Fruit fly (Drosophila melanogaster) whole organism, embryonic: ENCODE data around the gene RhoGAP5A.
A peak's percentile ranks its signal among the peaks of the same experiment; 100 is the strongest.

Experiments used
- Aef1 ChIP-seq: fragments of 200-800 bp; sonication (Bioruptor generic); IDR thresholded peaks from 3 replicates; pipeline ENCODE4 v1.3.6; 2022; ENCODE audit warnings: missing biosample characterization, missing genetic modification characterization
- Asciz ChIP-seq: fragments of 200-800 bp; sonication (Bioruptor generic); optimal IDR thresholded peaks from 2 replicates; lab custom pipeline; 2017; ENCODE audit warnings: missing biosample characterization, mild to moderate bottlenecking, missing genetic modification characterization, missing genetic modification reagents
- CG10654 ChIP-seq: fragments of 200-800 bp; sonication (Bioruptor generic); optimal IDR thresholded peaks from 2 replicates; lab custom pipeline; 2016; ENCODE audit warnings: missing biosample characterization, missing genetic modification characterization
- CG13287 ChIP-seq: fragments of 200-800 bp; sonication (Bioruptor generic); IDR thresholded peaks from 2 replicates; pipeline ENCODE4 v1.3.6; 2022; ENCODE audit warnings: missing biosample characterization, missing genetic modification characterization; ENCODE audit not compliant: partially characterized antibody
- CG14965 ChIP-seq: fragments of 200-800 bp; sonication (Bioruptor generic); optimal IDR thresholded peaks from 2 replicates; lab custom pipeline; 2016; ENCODE audit warnings: missing biosample characterization, missing genetic modification characterization, borderline replicate concordance
- CG16779 ChIP-seq: fragments of 200-800 bp; sonication (Bioruptor generic); IDR thresholded peaks from 2 replicates; pipeline ENCODE4 v1.3.6; 2022; ENCODE audit warnings: missing biosample characterization, missing genetic modification characterization
- CG16813 ChIP-seq: fragments of 200-800 bp; sonication (Bioruptor generic); IDR thresholded peaks from 3 replicates; pipeline ENCODE4 v1.3.6; 2022; ENCODE audit warnings: missing biosample characterization, missing genetic modification characterization; ENCODE audit not compliant: partially characterized antibody
- CG17186 ChIP-seq: fragments of 200-800 bp; sonication (Bioruptor generic); optimal IDR thresholded peaks from 3 replicates; lab custom pipeline; 2017; ENCODE audit warnings: missing biosample characterization, missing genetic modification reagents, missing genetic modification characterization
- CG17829 ChIP-seq: fragments of 200-800 bp; optimal IDR thresholded peaks from 2 replicates; lab custom pipeline; 2019; ENCODE audit warnings: missing biosample characterization, mild to moderate bottlenecking, missing genetic modification characterization, moderate library complexity
- CG1792 ChIP-seq: fragments of 200-800 bp; sonication (Bioruptor generic); optimal IDR thresholded peaks from 2 replicates; lab custom pipeline; 2016; ENCODE audit warnings: missing biosample characterization, missing genetic modification characterization
- CG31224 ChIP-seq: fragments of 200-800 bp; sonication (Bioruptor generic); IDR thresholded peaks from 2 replicates; pipeline ENCODE4 v1.3.6; 2022; ENCODE audit warnings: missing biosample characterization, missing genetic modification characterization
- CG32532 ChIP-seq: fragments of 200-800 bp; sonication (Bioruptor generic); IDR thresholded peaks from 2 replicates; pipeline ENCODE4 v1.3.6; 2022; ENCODE audit warnings: missing biosample characterization, missing genetic modification characterization
- CG32772 ChIP-seq: fragments of 200-800 bp; sonication (Bioruptor generic); IDR thresholded peaks from 2 replicates; pipeline ENCODE4 v1.3.6; 2022; ENCODE audit warnings: missing biosample characterization, missing genetic modification characterization
- CG33557 ChIP-seq: fragments of 200-800 bp; sonication (Bioruptor generic); optimal IDR thresholded peaks from 2 replicates; lab custom pipeline; 2019; ENCODE audit warnings: missing biosample characterization, mild to moderate bottlenecking, missing genetic modification characterization, moderate library complexity
- CG4854 ChIP-seq: fragments of 200-800 bp; sonication (Bioruptor generic); optimal IDR thresholded peaks from 2 replicates; lab custom pipeline; 2016; ENCODE audit warnings: missing biosample characterization, missing genetic modification characterization, inconsistent platforms
- CG9215 ChIP-seq: fragments of 200-800 bp; sonication (Bioruptor generic); IDR thresholded peaks from 2 replicates; pipeline ENCODE4 v1.3.6; 2022; ENCODE audit warnings: missing biosample characterization, missing genetic modification characterization
- CG9437 ChIP-seq: fragments of 200-800 bp; sonication (Bioruptor generic); optimal IDR thresholded peaks from 2 replicates; lab custom pipeline; 2018; ENCODE audit warnings: missing biosample characterization, mild to moderate bottlenecking, missing genetic modification characterization
- CG9932 ChIP-seq: fragments of 200-800 bp; sonication (Bioruptor generic); IDR thresholded peaks from 2 replicates; pipeline ENCODE4 v1.3.6; 2022; ENCODE audit warnings: missing biosample characterization, missing genetic modification characterization
- Drgx ChIP-seq: fragments of 200-800 bp; sonication (Bioruptor generic); IDR thresholded peaks from 2 replicates; pipeline ENCODE4 v1.3.6; 2022; ENCODE audit warnings: missing biosample characterization, missing genetic modification characterization
- E2f1 ChIP-seq: fragments of 200-800 bp; sonication (Bioruptor generic); IDR thresholded peaks from 2 replicates; pipeline ENCODE4 v1.3.6; 2022; ENCODE audit warnings: missing biosample characterization, missing genetic modification characterization
- HLH54F ChIP-seq: fragments of 200-800 bp; sonication (Bioruptor generic); optimal IDR thresholded peaks from 3 replicates; lab custom pipeline; 2016; ENCODE audit warnings: missing biosample characterization, missing genetic modification characterization
- Hmr ChIP-seq: fragments of 200-800 bp; sonication (Bioruptor generic); optimal IDR thresholded peaks from 3 replicates; lab custom pipeline; 2017; ENCODE audit warnings: mild to moderate bottlenecking, missing biosample characterization, missing genetic modification reagents, missing genetic modification characterization
- Hmx ChIP-seq: fragments of 200-800 bp; sonication (Bioruptor generic); optimal IDR thresholded peaks from 2 replicates; lab custom pipeline; 2016; ENCODE audit warnings: missing biosample characterization, missing genetic modification characterization
- Hr3 ChIP-seq: fragments of 200-800 bp; sonication (Bioruptor generic); optimal IDR thresholded peaks from 3 replicates; lab custom pipeline; 2016; ENCODE audit warnings: missing biosample characterization, missing genetic modification characterization
- abd-A ChIP-seq: fragments of 200-800 bp; sonication (Bioruptor generic); optimal IDR thresholded peaks from 3 replicates; lab custom pipeline; 2019; ENCODE audit warnings: missing biosample characterization, mild to moderate bottlenecking, missing genetic modification characterization, moderate library complexity
- al ChIP-seq: fragments of 200-800 bp; sonication (Bioruptor generic); IDR thresholded peaks from 2 replicates; pipeline ENCODE4 v1.3.6; 2022; ENCODE audit warnings: missing biosample characterization, missing genetic modification characterization
- bab2 ChIP-seq: fragments of 200-800 bp; sonication (Bioruptor generic); optimal IDR thresholded peaks from 2 replicates; lab custom pipeline; 2016; ENCODE audit warnings: missing biosample characterization, missing genetic modification characterization
- br ChIP-seq: fragments of >200 bp; optimal IDR thresholded peaks from 2 replicates; lab custom pipeline; 2017
- btn ChIP-seq: fragments of 200-800 bp; sonication (Bioruptor generic); optimal IDR thresholded peaks from 2 replicates; lab custom pipeline; 2016; ENCODE audit warnings: missing biosample characterization, missing genetic modification characterization
- crp ChIP-seq, 2 experiments: fragments of 200-800 bp; sonication (Bioruptor generic); optimal IDR thresholded peaks; 2 replicates in 1 of 2; 3 replicates in 1 of 2; lab custom pipeline; 2017; ENCODE audit warnings: missing biosample characterization in 2 of 2, missing genetic modification characterization in 2 of 2, mild to moderate bottlenecking in 1 of 2, moderate library complexity in 1 of 2
- dm ChIP-seq: fragments of 200-800 bp; sonication (Bioruptor generic); optimal IDR thresholded peaks from 3 replicates; lab custom pipeline; 2016; ENCODE audit warnings: missing biosample characterization, missing genetic modification characterization
- dmrt11E ChIP-seq: fragments of 200-800 bp; sonication (Bioruptor generic); optimal IDR thresholded peaks from 3 replicates; lab custom pipeline; 2018; ENCODE audit warnings: missing biosample characterization, mild to moderate bottlenecking, missing genetic modification characterization, moderate library complexity
- eve ChIP-seq, 2 experiments: fragments of >200 bp; optimal IDR thresholded peaks; 2 replicates each; lab custom pipeline; 2017; ENCODE audit warnings: missing biosample characterization in 2 of 2, missing genetic modification characterization in 2 of 2
- fd3F ChIP-seq: fragments of 200-800 bp; sonication (Bioruptor generic); optimal IDR thresholded peaks from 2 replicates; lab custom pipeline; 2018; ENCODE audit warnings: missing biosample characterization, mild to moderate bottlenecking, missing genetic modification characterization, moderate library complexity
- fd64A ChIP-seq: fragments of 200-800 bp; sonication (Bioruptor generic); optimal IDR thresholded peaks from 3 replicates; lab custom pipeline; 2018; ENCODE audit warnings: missing biosample characterization, mild to moderate bottlenecking, missing genetic modification characterization
- h ChIP-seq: fragments of >200 bp; optimal IDR thresholded peaks from 2 replicates; lab custom pipeline; 2017
- insv ChIP-seq, 2 experiments: fragments of 200-800 bp; sonication (Bioruptor generic); optimal IDR thresholded peaks; 3 replicates each; lab custom pipeline; 2016 to 2018; ENCODE audit warnings: missing biosample characterization in 2 of 2, missing genetic modification characterization in 2 of 2
- ken ChIP-seq: fragments of 200-800 bp; sonication (Bioruptor generic); IDR thresholded peaks from 3 replicates; pipeline ENCODE4 v1.3.6; 2022; ENCODE audit warnings: missing biosample characterization, missing genetic modification characterization
- kni ChIP-seq: fragments of 200-800 bp; sonication (Bioruptor generic); optimal IDR thresholded peaks from 3 replicates; lab custom pipeline; 2017; ENCODE audit warnings: mild to moderate bottlenecking, missing biosample characterization, missing genetic modification reagents, missing genetic modification characterization
- lab ChIP-seq: fragments of 200-800 bp; sonication (Bioruptor generic); optimal IDR thresholded peaks from 3 replicates; lab custom pipeline; 2017; ENCODE audit warnings: missing biosample characterization, missing genetic modification characterization, mild to moderate bottlenecking, moderate library complexity, missing genetic modification reagents
- lilli ChIP-seq: fragments of 200-800 bp; sonication (Bioruptor generic); optimal IDR thresholded peaks from 3 replicates; lab custom pipeline; 2016; ENCODE audit warnings: missing biosample characterization, missing genetic modification characterization
- nau ChIP-seq: fragments of 200-800 bp; sonication (Bioruptor generic); optimal IDR thresholded peaks from 3 replicates; lab custom pipeline; 2017; ENCODE audit warnings: missing biosample characterization, mild to moderate bottlenecking, missing genetic modification characterization, missing genetic modification reagents
- nmo ChIP-seq: fragments of 200-800 bp; sonication (Bioruptor generic); optimal IDR thresholded peaks from 2 replicates; lab custom pipeline; 2018; ENCODE audit warnings: missing biosample characterization, mild to moderate bottlenecking, missing genetic modification characterization, moderate library complexity
- nom ChIP-seq: fragments of 200-800 bp; sonication (Bioruptor generic); optimal IDR thresholded peaks from 2 replicates; lab custom pipeline; 2017; ENCODE audit warnings: missing biosample characterization, missing genetic modification characterization, mild to moderate bottlenecking, moderate library complexity, missing genetic modification reagents
- odd ChIP-seq: fragments of 200-800 bp; sonication (Bioruptor generic); optimal IDR thresholded peaks from 2 replicates; lab custom pipeline; 2017; ENCODE audit warnings: missing biosample characterization, mild to moderate bottlenecking, missing genetic modification characterization
- pan ChIP-seq, 4 experiments: fragments of >200 bp in 3 of 4; fragments of 200-800 bp in 1 of 4; sonication (Bioruptor generic) in 1 of 4; optimal IDR thresholded peaks in 3 of 4; IDR thresholded peaks in 1 of 4; 2 replicates each; pipeline versions ENCODE4 v1.3.6 to Lab custom; 2017 to 2022; ENCODE audit warnings: missing biosample characterization in 2 of 4, missing genetic modification characterization in 2 of 4, mixed read lengths in 1 of 4
- slbo ChIP-seq: fragments of 200-800 bp; sonication (Bioruptor generic); IDR thresholded peaks from 2 replicates; pipeline ENCODE4 v1.3.6; 2022; ENCODE audit warnings: missing biosample characterization, missing genetic modification characterization
- tio ChIP-seq: fragments of 200-800 bp; sonication (Bioruptor generic); optimal IDR thresholded peaks from 2 replicates; lab custom pipeline; 2017; ENCODE audit warnings: missing biosample characterization, missing genetic modification characterization, inconsistent platforms
- tna ChIP-seq: fragments of 200-800 bp; sonication (Bioruptor generic); IDR thresholded peaks from 2 replicates; pipeline ENCODE4 v1.3.6; 2022; ENCODE audit warnings: missing biosample characterization, missing genetic modification characterization; ENCODE audit not compliant: partially characterized antibody
- tx ChIP-seq: fragments of 200-800 bp; sonication (Bioruptor generic); optimal IDR thresholded peaks from 2 replicates; lab custom pipeline; 2016; ENCODE audit warnings: missing biosample characterization, missing genetic modification characterization
- wor ChIP-seq: fragments of 200-800 bp; sonication (Bioruptor generic); IDR thresholded peaks from 2 replicates; pipeline ENCODE4 v1.3.6; 2022; ENCODE audit warnings: missing biosample characterization, missing genetic modification characterization

RhoGAP5A gene

dm6 chrX:5604181-5604580 lies 14.4 kb downstream of the RhoGAP5A start (continued):
- no peak for TF ChIP-seq kni
- TF ChIP-seq lilli (GFP tag; lab: Kevin White, UChicago), result no peak
- no peak for TF ChIP-seq CG17186 (GFP tag; lab: Kevin White, UChicago)
- no peak for TF ChIP-seq nom (GFP tag; lab: Kevin White, UChicago)
- TF ChIP-seq CG14965 (GFP tag; lab: Kevin White, UChicago), result no peak
- no peak for TF ChIP-seq CG31224
- TF ChIP-seq CG16813 (GFP tag; lab: Robert Waterston, UW), result no peak
- TF ChIP-seq odd (GFP tag; lab: Kevin White, UChicago), result no peak
- peak; percentile 47 for TF ChIP-seq nmo (GFP tag; lab: Kevin White, UChicago)
- 0 out of 2 replicates have a peak, but pooled peaks have one; percentile 19 for TF ChIP-seq wor (GFP tag; lab: Robert Waterston, UW)
- TF ChIP-seq CG13287, result no peak
- TF ChIP-seq fd64A (GFP tag; lab: Kevin White, UChicago), result no peak
- TF ChIP-seq CG4854 (GFP tag; lab: Kevin White, UChicago), result no peak
- TF ChIP-seq pan (optimal IDR thresholded peaks at IDR 0.05; lab: Kevin White, UChicago), result no peak
- TF ChIP-seq pan (GFP tag; optimal IDR thresholded peaks at IDR 0.05 in 1 of 2, IDR thresholded peaks at IDR 0.05 in 1 of 2), result peak in 1 of 2 experiments; percentile 48
- TF ChIP-seq Hr3 (GFP tag; lab: Kevin White, UChicago), result peak; percentile 6
- peak; percentile 53 for TF ChIP-seq CG17829
- TF ChIP-seq abd-A (tag; lab: Kevin White, UChicago), result no peak
- peak; percentile 19 for TF ChIP-seq Hmr (GFP tag; lab: Kevin White, UChicago)
- TF ChIP-seq CG9932 (GFP tag; lab: Robert Waterston, UW), result peak; percentile 42
- TF ChIP-seq slbo, result peak; percentile 63
- no peak for TF ChIP-seq crp (GFP tag; optimal IDR thresholded peaks at IDR 0.05; lab: Kevin White, UChicago)
- no peak for TF ChIP-seq Drgx (GFP tag; lab: Robert Waterston, UW)
- TF ChIP-seq eve (GFP tag; optimal IDR thresholded peaks at IDR 0.05; lab: Kevin White, UChicago), result no peak
- TF ChIP-seq CG32772 (GFP tag; lab: Robert Waterston, UW), result peak; percentile 42; the same call in 1 of the 2 replicates
- no peak for TF ChIP-seq insv (GFP tag; optimal IDR thresholded peaks at IDR 0.05; lab: Kevin White, UChicago)
- no peak for TF ChIP-seq Aef1
- no peak for TF ChIP-seq HLH54F (GFP tag; lab: Kevin White, UChicago)
- no peak for TF ChIP-seq CG9215
- peak; percentile 1 for TF ChIP-seq CG9437 (GFP tag; lab: Kevin White, UChicago)
- TF ChIP-seq fd3F, result no peak
- no peak for TF ChIP-seq h
- TF ChIP-seq CG32532 (GFP tag; lab: Robert Waterston, UW), result peak; percentile 58; the same call in 1 of the 2 replicates
- no peak for TF ChIP-seq btn (GFP tag; lab: Kevin White, UChicago)
- TF ChIP-seq tx (GFP tag; lab: Kevin White, UChicago), result no peak
- no peak for TF ChIP-seq CG33557
- TF ChIP-seq tio (GFP tag; lab: Kevin White, UChicago), result no peak
- TF ChIP-seq dm (GFP tag; lab: Kevin White, UChicago), result no peak
- TF ChIP-seq nau (GFP tag; lab: Kevin White, UChicago), result no peak
- no peak for TF ChIP-seq Asciz (GFP tag; lab: Kevin White, UChicago)
- peak; percentile 39; the same call in 1 of the 3 replicates for TF ChIP-seq ken (GFP tag; lab: Robert Waterston, UW)
- no peak for TF ChIP-seq CG1792
- TF ChIP-seq CG16779 (GFP tag; lab: Robert Waterston, UW), result no peak
- peak; percentile 30 for TF ChIP-seq lab
- no peak for TF ChIP-seq CG10654 (GFP tag; lab: Kevin White, UChicago)
- TF ChIP-seq E2f1 (GFP tag; lab: Robert Waterston, UW), result no peak
- TF ChIP-seq dmrt11E, result peak; percentile 63
- no peak for TF ChIP-seq tna (GFP tag; lab: Robert Waterston, UW)
- no peak for TF ChIP-seq br (lab: Kevin White, UChicago)
- TF ChIP-seq bab2 (GFP tag; lab: Kevin White, UChicago), result peak; percentile 28
- TF ChIP-seq al (GFP tag; lab: Robert Waterston, UW), result peak; percentile 50; the same call in 1 of the 2 replicates
- TF ChIP-seq Hmx (GFP tag; lab: Kevin White, UChicago), result no peak
